Worm (Caenorhabditis elegans) whole organism, L1 larva: ENCODE data around the gene slc-28.2.
"Not testable (repeated sequence)": the region's sequence is repeated elsewhere in the genome, so short reads cannot be mapped to it uniquely, and the experiment has no call there.

ENCODE experiments used
- C16A3.4 ChIP-seq: fragments of 150-350 bp; optimal IDR thresholded peaks from 2 replicates; lab custom pipeline; 2014; ENCODE audit warnings: missing biosample characterization, missing genetic modification characterization
- Y116A8C.19 ChIP-seq: sonication (generic microtip); optimal IDR thresholded peaks from 2 replicates; lab custom pipeline; 2016; ENCODE audit warnings: missing compliant biosample characterization, missing genetic modification characterization, borderline replicate concordance
- aha-1 ChIP-seq: fragments of 150-350 bp; optimal IDR thresholded peaks from 2 replicates; lab custom pipeline; 2014; ENCODE audit warnings: missing biosample characterization, missing genetic modification characterization
- blmp-1 ChIP-seq: fragments of 150-350 bp; optimal IDR thresholded peaks from 2 replicates; lab custom pipeline; 2014; ENCODE audit warnings: missing biosample characterization, missing genetic modification characterization
- ceh-82 ChIP-seq, 3 experiments: fragments of 150-350 bp in 1 of 3; sonication (generic microtip) in 2 of 3; optimal IDR thresholded peaks; 2 replicates each; lab custom pipeline; 2014 to 2017; ENCODE audit warnings: missing biosample characterization in 3 of 3, missing genetic modification characterization in 3 of 3
- ceh-88 ChIP-seq: fragments of 200-800 bp; sonication (Bioruptor generic); IDR thresholded peaks from 2 replicates; pipeline ENCODE4 v1.3.6; 2022; ENCODE audit warnings: missing genetic modification characterization, missing compliant biosample characterization
- dpl-1 ChIP-seq, 3 experiments: fragments of 150-350 bp in 2 of 3; sonication (generic microtip) in 1 of 3; optimal IDR thresholded peaks; 2 replicates each; lab custom pipeline; 2014 to 2017; ENCODE audit warnings: missing biosample characterization in 3 of 3, missing genetic modification characterization in 3 of 3, missing genetic modification reagents in 3 of 3
- efl-1 ChIP-seq, 4 experiments: fragments of 150-350 bp; optimal IDR thresholded peaks in 3 of 4; peaks in 1 of 4; 1 replicate in 1 of 4; 2 replicates in 3 of 4; lab custom pipeline; 2014; ENCODE audit warnings: missing biosample characterization in 2 of 4, missing genetic modification characterization in 2 of 4, missing genetic modification reagents in 2 of 4
- egl-13 ChIP-seq: sonication (generic microtip); optimal IDR thresholded peaks from 2 replicates; lab custom pipeline; 2016; ENCODE audit warnings: missing genotype, missing genetic modification reagents, missing genetic modification characterization, missing compliant biosample characterization
- elt-2 ChIP-seq: sonication (generic microtip); optimal IDR thresholded peaks from 2 replicates; lab custom pipeline; 2016; ENCODE audit warnings: missing genetic modification characterization, mild to moderate bottlenecking, inconsistent platforms, missing compliant biosample characterization, missing genetic modification reagents
- elt-3 ChIP-seq, 6 experiments: fragments of 150-350 bp in 1 of 6; sonication (generic microtip); optimal IDR thresholded peaks; 2 replicates each; lab custom pipeline; 2017 to 2018; ENCODE audit warnings: missing biosample characterization in 6 of 6, missing genetic modification characterization in 6 of 6, inconsistent platforms in 1 of 6
- fkh-10 ChIP-seq: sonication (generic microtip); optimal IDR thresholded peaks from 2 replicates; lab custom pipeline; 2017; ENCODE audit warnings: missing biosample characterization, missing genetic modification reagents, missing genetic modification characterization
- hlh-4 ChIP-seq: sonication (generic microtip); optimal IDR thresholded peaks from 2 replicates; lab custom pipeline; 2016; ENCODE audit warnings: mild to moderate bottlenecking, missing genetic modification characterization, missing compliant biosample characterization
- hpl-2 ChIP-seq: fragments of 150-350 bp; optimal IDR thresholded peaks from 2 replicates; lab custom pipeline; 2014; ENCODE audit warnings: missing biosample characterization, missing genetic modification reagents, missing genetic modification characterization
- irx-1 ChIP-seq: sonication (generic microtip); optimal IDR thresholded peaks from 2 replicates; lab custom pipeline; 2016; ENCODE audit warnings: missing genetic modification characterization, missing compliant biosample characterization
- jun-1 ChIP-seq: fragments of 150-350 bp; optimal IDR thresholded peaks from 2 replicates; lab custom pipeline; 2014; ENCODE audit warnings: missing biosample characterization, missing genetic modification reagents, missing genetic modification characterization
- lin-15B ChIP-seq: fragments of 150-350 bp; sonication (generic microtip); optimal IDR thresholded peaks from 3 replicates; lab custom pipeline; 2014; ENCODE audit warnings: missing biosample characterization, missing genetic modification characterization
- lin-35 ChIP-seq, 2 experiments: fragments of 150-350 bp; optimal IDR thresholded peaks; 2 replicates each; lab custom pipeline; 2014; ENCODE audit warnings: missing biosample characterization in 2 of 2, missing genetic modification characterization in 2 of 2, missing genetic modification reagents in 2 of 2
- lsy-2 ChIP-seq, 2 experiments: fragments of 150-350 bp; optimal IDR thresholded peaks; 2 replicates each; lab custom pipeline; 2014; ENCODE audit warnings: missing biosample characterization in 2 of 2, missing genetic modification characterization in 2 of 2
- mdl-1 ChIP-seq, 2 experiments: fragments of 150-350 bp; optimal IDR thresholded peaks; 2 replicates each; lab custom pipeline; 2014 to 2017; ENCODE audit warnings: missing biosample characterization in 2 of 2, missing genetic modification characterization in 2 of 2, inconsistent platforms in 1 of 2
- mef-2 ChIP-seq: fragments of 150-350 bp; optimal IDR thresholded peaks from 2 replicates; lab custom pipeline; 2014; ENCODE audit warnings: missing biosample characterization, missing genetic modification characterization
- mep-1 ChIP-seq: fragments of 150-350 bp; optimal IDR thresholded peaks from 2 replicates; lab custom pipeline; 2014; ENCODE audit warnings: missing biosample characterization, missing genetic modification characterization
- nhr-20 ChIP-seq: sonication (generic microtip); optimal IDR thresholded peaks from 2 replicates; lab custom pipeline; 2016; ENCODE audit warnings: mild to moderate bottlenecking, missing genetic modification characterization, missing compliant biosample characterization
- nhr-71 ChIP-seq: sonication (generic microtip); optimal IDR thresholded peaks from 2 replicates; lab custom pipeline; 2016; ENCODE audit warnings: mild to moderate bottlenecking, missing genetic modification characterization, moderate library complexity, missing compliant biosample characterization
- nhr-84 ChIP-seq: sonication (generic microtip); optimal IDR thresholded peaks from 2 replicates; lab custom pipeline; 2017; ENCODE audit warnings: missing biosample characterization, missing genetic modification characterization
- nhr-85 ChIP-seq: sonication (generic microtip); peaks from one replicate; lab custom pipeline; 2016; ENCODE audit warnings: missing genetic modification characterization, inconsistent platforms, missing compliant biosample characterization
- nhr-90 ChIP-seq: sonication (generic microtip); optimal IDR thresholded peaks from 2 replicates; lab custom pipeline; 2016; ENCODE audit warnings: mild to moderate bottlenecking, missing genetic modification characterization, missing compliant biosample characterization; ENCODE audit not compliant: poor library complexity
- pqm-1 ChIP-seq: sonication (generic microtip); optimal IDR thresholded peaks from 3 replicates; lab custom pipeline; 2017; ENCODE audit warnings: missing biosample characterization, missing genetic modification characterization
- skn-1 ChIP-seq: fragments of 150-350 bp; optimal IDR thresholded peaks from 2 replicates; lab custom pipeline; 2014; ENCODE audit warnings: missing biosample characterization, missing genetic modification characterization
- snpc-4 ChIP-seq: fragments of 150-350 bp; optimal IDR thresholded peaks from 2 replicates; lab custom pipeline; 2014; ENCODE audit warnings: missing biosample characterization, missing genetic modification characterization
- sox-4 ChIP-seq: sonication (generic microtip); optimal IDR thresholded peaks from 2 replicates; lab custom pipeline; 2016; ENCODE audit warnings: missing genetic modification characterization, missing compliant biosample characterization
- tlp-1 ChIP-seq: fragments of 150-350 bp; optimal IDR thresholded peaks from 2 replicates; lab custom pipeline; 2014; ENCODE audit warnings: missing biosample characterization, missing genetic modification characterization
- unc-130 ChIP-seq: fragments of 150-350 bp; optimal IDR thresholded peaks from 2 replicates; lab custom pipeline; 2017; ENCODE audit warnings: missing biosample characterization, missing genetic modification characterization, inconsistent platforms
- unc-30 ChIP-seq: sonication (generic microtip); optimal IDR thresholded peaks from 2 replicates; lab custom pipeline; 2017; ENCODE audit warnings: missing biosample characterization, missing genetic modification characterization
- unc-62 ChIP-seq: fragments of 150-350 bp; optimal IDR thresholded peaks from 2 replicates; lab custom pipeline; 2014; ENCODE audit warnings: missing biosample characterization, missing genetic modification reagents, missing genetic modification characterization
- vab-15 ChIP-seq: sonication (generic microtip); optimal IDR thresholded peaks from 2 replicates; lab custom pipeline; 2017; ENCODE audit warnings: missing genotype, mild to moderate bottlenecking, missing genetic modification characterization, missing compliant biosample characterization
- ztf-11 ChIP-seq, 2 experiments: sonication (generic microtip); optimal IDR thresholded peaks; 2 replicates each; lab custom pipeline; 2016 to 2017; ENCODE audit warnings: missing genetic modification characterization in 2 of 2, missing biosample characterization in 1 of 2, missing compliant biosample characterization in 1 of 2

Gene slc-28.2

DNA sequence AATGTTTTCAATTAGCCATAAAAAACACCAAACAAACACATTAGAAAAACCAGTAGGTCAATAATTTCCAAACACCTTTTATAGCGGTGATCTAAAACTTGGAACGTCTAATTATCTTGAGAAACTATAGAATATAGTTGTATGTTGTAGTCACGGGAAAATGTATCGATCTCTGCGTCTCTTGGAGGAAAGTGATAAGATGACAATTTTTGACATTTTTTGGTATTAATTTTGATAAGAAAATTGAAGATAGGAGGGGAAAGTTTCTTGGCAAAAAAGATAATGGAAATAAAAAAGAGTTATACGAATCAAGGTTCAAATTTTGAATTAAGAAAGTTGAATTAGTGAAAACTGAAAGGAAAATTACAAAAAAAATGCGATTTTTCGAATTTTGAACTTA lies 45.7 kb downstream of the slc-28.2 start:
- TF ChIP-seq jun-1 (tag; lab: Kevin White, UChicago) (no peak), sox-4 (no peak), elt-3 (tag; optimal IDR thresholded peaks at IDR 0.05; lab: Kevin White, UChicago) (peak in 4 of 6 experiments; percentile 7 to 79 (median 54)), pqm-1 (tag; lab: Kevin White, UChicago) (peak; percentile 47), nhr-71 (tag; lab: Kevin White, UChicago) (no peak), elt-2 (tag; lab: Kevin White, UChicago) (peak; percentile 91), snpc-4 (tag; lab: Kevin White, UChicago) (no peak), mep-1 (tag; lab: Kevin White, UChicago) (peak; percentile 0), hpl-2 (GFP tag; lab: Kevin White, UChicago) (no peak), ceh-82 (tag; optimal IDR thresholded peaks at IDR 0.05; lab: Kevin White, UChicago) (no peak), ztf-11 (tag; optimal IDR thresholded peaks at IDR 0.05; lab: Kevin White, UChicago) (no peak), tlp-1 (tag; lab: Kevin White, UChicago) (peak; percentile 48), mef-2 (tag; lab: Kevin White, UChicago) (no peak), irx-1 (no peak), blmp-1 (tag; lab: Kevin White, UChicago) (peak; percentile 86), nhr-20 (tag; lab: Kevin White, UChicago) (peak; percentile 84), egl-13 (no peak), ceh-88 (GFP tag; lab: Robert Waterston, UW) (no peak), nhr-84 (no peak), unc-62 (GFP tag; lab: Kevin White, UChicago) (no peak), nhr-90 (tag; lab: Kevin White, UChicago) (peak; percentile 28), nhr-85 (tag; lab: Kevin White, UChicago) (peak; percentile 74), lin-35 (GFP tag; optimal IDR thresholded peaks at IDR 0.05; lab: Kevin White, UChicago) (peak in 1 of 2 experiments; percentile 28), skn-1 (tag; lab: Kevin White, UChicago) (peak; percentile 40), aha-1 (tag; lab: Kevin White, UChicago) (no peak), dpl-1 (GFP tag; optimal IDR thresholded peaks at IDR 0.05; lab: Kevin White, UChicago) (peak in 1 of 3 experiments; percentile 17)

DNA sequence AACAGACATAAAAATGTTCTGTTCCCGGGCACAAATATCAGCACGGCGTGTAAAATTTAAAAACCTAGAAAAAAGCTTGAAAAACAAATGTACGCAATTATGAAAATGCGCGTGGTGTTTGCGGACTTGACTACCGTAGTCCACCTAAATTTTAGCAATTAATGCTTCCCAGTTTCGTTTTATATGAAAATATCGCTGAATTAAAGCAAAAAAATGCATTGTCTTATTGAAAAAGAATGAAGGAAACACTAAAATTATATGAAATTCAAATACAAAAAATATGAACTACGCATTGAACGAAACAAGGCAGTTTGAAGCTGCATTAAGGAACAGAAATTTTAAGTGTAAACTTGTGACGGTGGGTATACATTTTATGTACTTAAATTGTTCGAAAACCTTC lies 46.2 kb downstream of the slc-28.2 start, which contains the start of gene ugt-64:
TSS of gene ugt-64 (minus strand) at position 101 of the 400 bp plus-strand sequence.
- not testable (repeated sequence) for TF ChIP-seq hlh-4 (tag; lab: Kevin White, UChicago); efl-1 (optimal IDR thresholded peaks at IDR 0.05; lab: Kevin White, UChicago); efl-1 (GFP tag; optimal IDR thresholded peaks at IDR 0.05 in 1 of 2; lab: Kevin White, UChicago); C16A3.4 (tag; lab: Kevin White, UChicago)

DNA sequence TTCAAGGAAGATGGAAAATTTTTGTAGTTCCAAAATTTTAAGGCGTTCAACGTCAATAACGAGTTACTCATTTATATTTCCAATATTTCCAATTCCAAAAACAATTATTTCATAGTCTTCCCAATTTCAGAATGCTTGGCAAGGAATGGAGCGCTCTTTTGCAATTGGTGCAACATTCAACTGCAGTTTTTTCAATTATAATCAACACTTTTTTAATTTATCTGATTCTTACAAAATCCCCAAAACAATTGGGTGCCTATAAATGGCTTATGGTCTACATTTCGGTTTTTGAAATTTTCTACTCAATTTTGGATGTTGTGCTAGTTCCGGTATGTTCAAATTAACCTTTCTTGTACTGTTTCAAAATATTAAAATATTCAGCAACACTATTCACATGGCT lies 47.7 kb downstream of the slc-28.2 start, which contains the start of gene str-225:
TSS of gene str-225 (plus strand) at position 132 of the 400 bp plus-strand sequence.
- no peak for TF ChIP-seq ztf-11 (tag; optimal IDR thresholded peaks at IDR 0.05; lab: Kevin White, UChicago)
- no peak for TF ChIP-seq hlh-4 (tag; lab: Kevin White, UChicago)
- no peak for TF ChIP-seq lin-15B (tag; lab: Kevin White, UChicago)
- no peak for TF ChIP-seq unc-30 (tag; lab: Kevin White, UChicago)
- no peak for TF ChIP-seq lsy-2 (tag; optimal IDR thresholded peaks at IDR 0.05; lab: Kevin White, UChicago)
- TF ChIP-seq mdl-1 (tag; optimal IDR thresholded peaks at IDR 0.05; lab: Kevin White, UChicago): no peak

DNA sequence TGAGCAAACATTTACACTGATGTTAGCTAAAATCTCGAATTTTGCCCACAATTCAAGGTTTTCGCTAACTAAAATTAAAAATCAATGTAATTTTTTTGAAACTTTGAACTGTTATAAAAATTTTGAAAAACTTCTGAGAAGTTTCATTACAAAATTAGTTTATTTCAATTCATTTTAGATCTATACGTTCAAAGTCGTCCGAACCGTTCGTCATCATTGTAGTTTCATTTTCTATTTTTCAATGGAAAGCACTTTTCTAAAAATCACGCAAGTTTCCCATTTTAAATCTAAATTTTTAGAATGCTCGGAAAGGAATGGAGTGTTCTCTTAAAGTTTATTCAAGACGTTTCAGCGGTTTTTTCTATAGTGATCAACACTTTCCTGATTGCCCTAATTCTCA lies 49.9 kb downstream of the slc-28.2 start, which contains the start of gene str-228:
TSS of gene str-228 (plus strand) at position 301 of the 400 bp plus-strand sequence.
- TF ChIP-seq Y116A8C.19 (no peak), pqm-1 (tag; lab: Kevin White, UChicago) (no peak), nhr-20 (tag; lab: Kevin White, UChicago) (no peak), tlp-1 (tag; lab: Kevin White, UChicago) (no peak), skn-1 (tag; lab: Kevin White, UChicago) (no peak), unc-130 (tag; lab: Kevin White, UChicago) (no peak), nhr-85 (tag; lab: Kevin White, UChicago) (no peak), vab-15 (tag; lab: Kevin White, UChicago) (no peak), fkh-10 (GFP tag; lab: Kevin White, UChicago) (no peak)
